Worm (Caenorhabditis elegans): ENCODE results near the gene C53D6.8.

C53D6.8 gene

DNA sequence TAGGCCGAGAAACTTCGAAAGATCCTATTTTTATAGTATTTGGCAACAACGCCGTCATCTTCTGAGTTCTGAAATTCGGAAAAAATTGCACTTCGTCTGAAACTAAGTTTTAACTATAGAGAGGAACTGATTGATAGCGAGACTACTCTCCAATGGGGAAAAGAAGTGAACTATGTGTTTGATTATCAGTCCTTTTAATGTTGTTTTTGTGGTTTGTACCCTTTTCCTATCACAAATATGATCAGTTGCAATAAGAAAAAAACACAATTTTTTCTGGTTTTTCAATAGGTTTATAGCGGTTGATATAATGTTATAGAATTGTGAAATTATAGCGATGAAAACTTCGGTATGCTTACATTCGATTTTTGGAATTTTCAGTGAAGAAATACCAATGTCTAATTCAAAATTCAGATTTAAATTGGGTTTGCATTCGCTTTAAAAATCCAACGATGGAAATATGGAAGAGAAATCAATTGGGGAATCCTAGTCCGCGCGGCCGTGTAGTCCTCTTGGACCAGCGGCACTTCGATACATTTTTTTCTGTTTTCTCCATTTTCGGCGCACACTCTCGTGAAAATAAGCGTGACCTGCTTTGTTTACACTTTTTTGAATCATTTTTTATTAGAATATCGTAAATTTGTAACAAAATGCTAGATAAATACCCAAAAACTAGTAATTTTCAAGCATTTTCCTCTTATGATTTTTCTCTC is 29.1 kb downstream of the C53D6.8 start, which contains the start of gene C53B4.3:
C53B4.3 (minus strand) TSS at position 464 of the 710 bp plus-strand sequence.
- no peak for TF ChIP-seq mdl-1 (tag; optimal IDR thresholded peaks at IDR 0.05)
- no peak for TF ChIP-seq ztf-4 (tag; optimal IDR thresholded peaks at IDR 0.05)
- no peak for TF ChIP-seq ceh-28 (tag; optimal IDR thresholded peaks at IDR 0.05)
- TF ChIP-seq unc-62 (GFP tag; optimal IDR thresholded peaks at IDR 0.05): no peak
- TF ChIP-seq lsy-12 (tag; optimal IDR thresholded peaks at IDR 0.05): peak; percentile 63
- peak; percentile 24 for TF ChIP-seq tbx-2 (tag; optimal IDR thresholded peaks at IDR 0.05)
- TF ChIP-seq elt-1 (tag; optimal IDR thresholded peaks at IDR 0.05): no peak
- TF ChIP-seq hmg-11 (tag; optimal IDR thresholded peaks at IDR 0.05): peak; percentile 32
- no peak for TF ChIP-seq nhr-28 (tag; optimal IDR thresholded peaks at IDR 0.05)
- TF ChIP-seq R02D3.7 (tag; optimal IDR thresholded peaks at IDR 0.05): no peak
- TF ChIP-seq fkh-2 (tag; optimal IDR thresholded peaks at IDR 0.05): no peak
- TF ChIP-seq nhr-77 (tag; optimal IDR thresholded peaks at IDR 0.05): no peak
- TF ChIP-seq nfya-1 (tag; optimal IDR thresholded peaks at IDR 0.05; ENCODE audit: insufficient read depth): peak; percentile 39
- TF ChIP-seq pha-4 (tag; optimal IDR thresholded peaks at IDR 0.05): peak; percentile 72
- TF ChIP-seq lin-15B (tag; optimal IDR thresholded peaks at IDR 0.05): peak; percentile 71
- TF ChIP-seq eor-1 (tag; optimal IDR thresholded peaks at IDR 0.05): peak in 1 of 2 experiments; percentile 27
- no peak for TF ChIP-seq lin-39 (tag; optimal IDR thresholded peaks at IDR 0.05)
- no peak for TF ChIP-seq ceh-82 (tag; optimal IDR thresholded peaks at IDR 0.05)
- no peak for TF ChIP-seq nhr-237 (tag; optimal IDR thresholded peaks at IDR 0.05)
- no peak for TF ChIP-seq ama-1 (optimal IDR thresholded peaks at IDR 0.05)
- TF ChIP-seq elt-2 (tag; optimal IDR thresholded peaks at IDR 0.05): peak; percentile 55
- TF ChIP-seq fkh-10 (GFP tag; optimal IDR thresholded peaks at IDR 0.05): no peak
- TF ChIP-seq snpc-4 (tag; optimal IDR thresholded peaks at IDR 0.05): peak; percentile 74
- TF ChIP-seq nhr-23 (tag; optimal IDR thresholded peaks at IDR 0.05): peak; percentile 60
- TF ChIP-seq nhr-43 (tag; optimal IDR thresholded peaks at IDR 0.05; ENCODE audit: poor library complexity, severe bottlenecking): peak; percentile 92
- TF ChIP-seq nhr-25 (tag; optimal IDR thresholded peaks at IDR 0.05): peak; percentile 52
- no peak for TF ChIP-seq nhr-67 (tag; optimal IDR thresholded peaks at IDR 0.05)
- TF ChIP-seq ceh-16 (tag; optimal IDR thresholded peaks at IDR 0.05): no peak
- TF ChIP-seq unc-39 (tag; optimal IDR thresholded peaks at IDR 0.05): no peak

DNA sequence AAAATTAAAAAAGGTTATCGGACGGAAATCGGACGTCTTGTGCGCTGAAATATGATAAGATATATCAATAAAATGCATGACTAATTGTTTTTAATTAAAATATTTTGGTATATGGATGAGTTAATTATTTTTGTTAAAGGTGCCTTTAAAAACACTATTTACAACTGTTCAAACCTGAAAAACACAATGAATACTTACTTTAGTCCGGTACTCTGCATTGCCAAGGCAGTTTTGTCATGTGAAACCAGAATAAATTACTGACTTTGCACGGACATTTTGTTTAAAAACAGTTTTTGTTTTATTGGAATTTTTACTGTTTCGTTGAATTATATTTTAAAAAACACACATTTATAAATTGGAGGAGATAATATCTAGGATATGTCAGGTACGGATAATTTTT is 34.5 kb downstream of the C53D6.8 start, which contains the start of gene suex-2:
suex-2 (plus strand) TSS at position 301 of the 400 bp plus-strand sequence.
- TF ChIP-seq ceh-82 (tag; optimal IDR thresholded peaks at IDR 0.05): no peak
- no peak for TF ChIP-seq ceh-16 (tag; optimal IDR thresholded peaks at IDR 0.05)
- TF ChIP-seq fkh-10 (GFP tag; optimal IDR thresholded peaks at IDR 0.05): no peak
- no peak for TF ChIP-seq aly-2 (tag; optimal IDR thresholded peaks at IDR 0.05)
- TF ChIP-seq nhr-11 (tag; optimal IDR thresholded peaks at IDR 0.05): no peak
- TF ChIP-seq egl-27 (tag; optimal IDR thresholded peaks at IDR 0.05): no peak
- TF ChIP-seq nhr-43 (tag; optimal IDR thresholded peaks at IDR 0.05; ENCODE audit: poor library complexity, severe bottlenecking): no peak
- TF ChIP-seq daf-12 (tag; optimal IDR thresholded peaks at IDR 0.05): no peak
- no peak for TF ChIP-seq fkh-2 (tag; optimal IDR thresholded peaks at IDR 0.05)
- TF ChIP-seq snpc-4 (tag; optimal IDR thresholded peaks at IDR 0.05): no peak
- no peak for TF ChIP-seq ztf-11 (tag; optimal IDR thresholded peaks at IDR 0.05)
- TF ChIP-seq nhr-67 (tag; optimal IDR thresholded peaks at IDR 0.05): no peak
- TF ChIP-seq ceh-9 (tag; optimal IDR thresholded peaks at IDR 0.05): no peak
- TF ChIP-seq elt-2 (tag; optimal IDR thresholded peaks at IDR 0.05): no peak
- no peak for TF ChIP-seq elt-3 (tag; optimal IDR thresholded peaks at IDR 0.05)
- TF ChIP-seq skn-1 (tag; optimal IDR thresholded peaks at IDR 0.05): no peak
- no peak for TF ChIP-seq nhr-237 (tag; optimal IDR thresholded peaks at IDR 0.05)
- no peak for TF ChIP-seq egl-5 (tag; optimal IDR thresholded peaks at IDR 0.05)

DNA sequence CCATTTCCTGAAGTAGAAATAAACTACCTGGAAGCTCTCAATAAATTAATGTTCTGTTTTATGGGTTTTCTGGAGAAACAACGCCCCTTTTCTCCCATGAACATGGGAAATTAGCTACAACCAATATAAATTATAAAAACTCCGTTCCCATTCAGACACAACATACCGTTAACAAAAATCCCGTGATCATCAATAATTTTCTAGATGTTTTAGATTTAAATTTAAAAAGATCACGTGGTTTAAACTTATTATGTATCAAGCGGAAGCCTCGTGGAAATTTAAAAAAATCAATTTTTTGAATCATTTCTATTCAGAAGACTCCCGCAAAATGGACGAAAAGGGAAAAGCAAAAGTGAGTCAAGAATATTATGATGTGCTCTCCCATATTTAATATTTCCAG is 36.7 kb downstream of the C53D6.8 start, which contains the start of gene C53B4.2:
C53B4.2 (plus strand) TSS at position 301 of the 400 bp plus-strand sequence.
- TF ChIP-seq ama-1 (optimal IDR thresholded peaks at IDR 0.05) (no peak), ceh-16 (tag; optimal IDR thresholded peaks at IDR 0.05) (no peak), elt-3 (tag; optimal IDR thresholded peaks at IDR 0.05) (no peak), nhr-28 (tag; optimal IDR thresholded peaks at IDR 0.05) (no peak), nhr-12 (tag; optimal IDR thresholded peaks at IDR 0.05) (no peak), fkh-10 (GFP tag; optimal IDR thresholded peaks at IDR 0.05) (no peak), elt-2 (tag; optimal IDR thresholded peaks at IDR 0.05) (no peak), nfya-1 (tag; optimal IDR thresholded peaks at IDR 0.05; ENCODE audit: insufficient read depth) (no peak), lin-39 (tag; optimal IDR thresholded peaks at IDR 0.05) (no peak)
